Worm (Caenorhabditis elegans): Measurements from ENCODE around the gene C30G12.1.

ce11 chrII:7319471-7319870 is 20.3 kb downstream of the C30G12.1 start:
- TF ChIP-seq elt-3 (tag; optimal IDR thresholded peaks at IDR 0.05) (no peak), sox-4 (tag; optimal IDR thresholded peaks at IDR 0.05) (no peak), lir-3 (tag; optimal IDR thresholded peaks at IDR 0.05; ENCODE audit: poor library complexity) (no peak), snpc-4 (tag; optimal IDR thresholded peaks at IDR 0.05) (no peak), lsy-2 (tag; optimal IDR thresholded peaks at IDR 0.05) (no peak), unc-30 (tag; optimal IDR thresholded peaks at IDR 0.05) (no peak), Y116A8C.19 (tag; optimal IDR thresholded peaks at IDR 0.05; ENCODE audit: borderline replicate concordance) (no peak), unc-62 (GFP tag; optimal IDR thresholded peaks at IDR 0.05) (no peak), ces-1 (GFP tag; optimal IDR thresholded peaks at IDR 0.05) (no peak), efl-3 (GFP tag; optimal IDR thresholded peaks at IDR 0.05) (no peak), ztf-4 (tag; optimal IDR thresholded peaks at IDR 0.05) (no peak)
